Worm (Caenorhabditis elegans): ENCODE results near the gene F32D8.4.

The F32D8.4 gene

DNA sequence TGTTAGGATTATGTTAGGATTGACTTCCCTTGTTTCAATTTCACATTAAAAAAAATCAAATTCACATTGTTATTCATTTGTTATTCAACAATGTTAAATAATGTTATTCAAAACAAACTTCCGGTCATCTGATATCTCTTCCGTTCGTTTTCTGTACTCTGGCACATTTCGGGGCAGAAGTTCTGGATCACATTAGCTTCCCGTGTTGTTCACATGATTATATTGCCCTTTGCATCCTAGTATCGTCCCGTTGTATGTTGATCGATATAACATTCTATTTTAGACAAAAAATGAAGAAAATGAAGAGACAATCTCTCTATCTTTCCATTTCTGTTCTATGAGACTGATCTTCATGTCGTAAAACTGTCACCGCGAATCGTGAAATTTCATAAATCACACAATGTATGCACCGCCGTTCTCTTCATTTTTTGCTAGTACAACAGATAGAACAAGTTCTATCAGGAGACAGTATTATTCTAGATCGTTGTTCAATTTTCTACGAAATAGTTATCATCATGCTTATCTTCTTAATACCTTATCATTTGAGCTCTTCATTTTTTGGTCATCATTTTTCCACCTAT, 46.7 kb upstream of the F32D8.4 start:
- TF ChIP-seq nhr-76 (tag; optimal IDR thresholded peaks at IDR 0.05) (no peak), elt-1 (tag; optimal IDR thresholded peaks at IDR 0.05; ENCODE audit: borderline replicate concordance, insufficient read depth) (peak; percentile 6)

DNA sequence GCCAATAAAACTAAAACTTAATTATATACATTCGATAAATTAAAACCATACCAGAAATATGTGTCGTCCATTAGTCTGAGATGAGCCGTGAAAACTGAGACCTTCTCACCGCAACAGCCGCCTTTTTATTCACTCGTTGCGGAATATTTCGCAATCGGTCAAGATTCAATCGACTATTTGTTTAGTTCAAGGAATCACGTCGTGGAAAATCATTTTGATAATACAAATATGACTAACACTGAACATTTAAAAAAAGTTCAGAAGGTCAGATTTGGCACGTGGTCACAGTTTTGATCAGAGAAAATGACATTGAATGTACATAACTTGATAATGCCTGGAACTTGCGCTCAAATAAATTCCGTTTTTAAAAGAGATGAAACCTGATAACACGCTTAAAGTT, 45.4 kb upstream of the F32D8.4 start, which contains the start of gene F17C11.11:
Gene F17C11.11 (minus strand): TSS at position 79 of the 400 bp plus-strand sequence.
- TF ChIP-seq hlh-1 (tag; optimal IDR thresholded peaks at IDR 0.05) (peak; percentile 5), ztf-11 (tag; optimal IDR thresholded peaks at IDR 0.05) (no peak)

DNA sequence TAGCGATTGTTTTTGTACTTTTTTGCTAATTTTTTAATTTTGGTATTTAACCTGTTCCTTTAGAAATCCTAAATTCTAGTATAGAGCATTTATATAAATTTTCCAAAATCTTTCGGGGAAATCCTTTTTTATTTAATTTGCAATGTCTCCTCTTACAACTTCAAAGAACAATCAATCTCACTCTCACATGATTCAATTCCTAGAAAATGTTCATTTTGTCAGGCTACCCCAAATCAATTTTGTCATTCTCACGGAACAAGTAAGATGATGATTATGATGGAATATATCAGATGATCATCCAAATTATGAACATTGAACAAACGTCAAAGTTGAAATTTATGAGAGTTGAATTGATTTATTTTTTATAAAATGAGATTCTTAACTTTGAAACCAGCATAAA, 43.9 kb upstream of the F32D8.4 start:
- TF ChIP-seq sem-2 (GFP tag; optimal IDR thresholded peaks at IDR 0.05) (no peak), nhr-28 (tag; optimal IDR thresholded peaks at IDR 0.05) (no peak), snpc-4 (tag; optimal IDR thresholded peaks at IDR 0.05) (no peak), unc-62 (GFP tag; optimal IDR thresholded peaks at IDR 0.05) (no peak), ces-1 (GFP tag; optimal IDR thresholded peaks at IDR 0.05) (no peak), mep-1 (tag; optimal IDR thresholded peaks at IDR 0.05) (no peak), mab-5 (tag; optimal IDR thresholded peaks at IDR 0.05) (no peak), sptf-1 (tag; optimal IDR thresholded peaks at IDR 0.05) (no peak), lin-13 (tag; optimal IDR thresholded peaks at IDR 0.05) (no peak), unc-120 (tag; optimal IDR thresholded peaks at IDR 0.05; ENCODE audit: poor library complexity, severe bottlenecking) (no peak)

DNA sequence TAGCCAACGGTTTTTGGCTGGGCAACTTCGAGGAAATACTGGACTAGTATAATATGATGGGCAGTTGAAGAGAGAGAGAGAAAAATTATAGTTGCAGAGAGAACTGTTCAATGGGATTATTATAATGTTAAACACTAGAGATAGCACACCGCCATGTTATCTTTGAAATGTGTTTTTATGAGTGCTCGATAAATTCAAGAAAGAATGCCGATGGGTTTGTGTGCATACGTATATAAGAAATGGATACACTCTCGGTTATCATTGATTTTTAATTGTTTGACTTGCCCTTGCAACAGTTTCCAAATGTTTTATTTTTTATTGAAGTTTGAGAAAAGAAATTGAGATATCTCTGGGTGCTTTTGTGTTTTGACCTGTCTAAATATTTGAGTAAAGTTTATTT, 43.3 kb upstream of the F32D8.4 start, which contains the start of gene F17C11.12:
Gene F17C11.12 (minus strand): TSS at position 240 of the 400 bp plus-strand sequence.
- no peak for TF ChIP-seq ceh-43 (GFP tag; optimal IDR thresholded peaks at IDR 0.05)
- TF ChIP-seq nhr-12 (tag; optimal IDR thresholded peaks at IDR 0.05), result no peak
- TF ChIP-seq nhr-76 (tag; optimal IDR thresholded peaks at IDR 0.05), result no peak
- TF ChIP-seq nhr-237 (tag; optimal IDR thresholded peaks at IDR 0.05), result no peak
- TF ChIP-seq tbx-8 (GFP tag; optimal IDR thresholded peaks at IDR 0.05), result no peak
- TF ChIP-seq ham-2 (GFP tag; optimal IDR thresholded peaks at IDR 0.05), result no peak

DNA sequence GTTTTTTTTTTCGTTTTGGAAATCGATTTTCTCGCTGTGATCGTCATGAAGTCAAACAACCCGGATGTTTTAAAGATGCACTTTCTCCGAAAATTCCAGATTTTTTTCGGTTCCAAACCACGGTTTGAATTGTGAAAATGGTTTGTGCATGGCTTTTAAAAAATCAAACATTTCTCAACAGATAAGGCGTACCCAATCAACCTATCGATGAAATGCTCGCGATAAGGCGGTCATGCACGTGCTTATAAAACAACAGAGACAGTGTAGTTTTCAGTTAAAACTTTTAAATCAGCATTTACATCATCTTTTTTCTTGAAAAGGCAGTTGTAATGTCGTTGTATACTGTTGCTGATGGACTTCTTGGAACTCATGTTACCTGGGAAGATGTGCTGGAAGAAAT, 39.1 kb upstream of the F32D8.4 start, which contains the start of gene F58B4.5:
Gene F58B4.5 (plus strand): TSS at position 283 of the 400 bp plus-strand sequence.
- TF ChIP-seq nhr-12 (tag; optimal IDR thresholded peaks at IDR 0.05), result no peak
- no peak for TF ChIP-seq nhr-28 (tag; optimal IDR thresholded peaks at IDR 0.05)
- TF ChIP-seq bed-3 (GFP tag; optimal IDR thresholded peaks at IDR 0.05), result no peak
- TF ChIP-seq mls-2 (tag; optimal IDR thresholded peaks at IDR 0.05), result no peak

DNA sequence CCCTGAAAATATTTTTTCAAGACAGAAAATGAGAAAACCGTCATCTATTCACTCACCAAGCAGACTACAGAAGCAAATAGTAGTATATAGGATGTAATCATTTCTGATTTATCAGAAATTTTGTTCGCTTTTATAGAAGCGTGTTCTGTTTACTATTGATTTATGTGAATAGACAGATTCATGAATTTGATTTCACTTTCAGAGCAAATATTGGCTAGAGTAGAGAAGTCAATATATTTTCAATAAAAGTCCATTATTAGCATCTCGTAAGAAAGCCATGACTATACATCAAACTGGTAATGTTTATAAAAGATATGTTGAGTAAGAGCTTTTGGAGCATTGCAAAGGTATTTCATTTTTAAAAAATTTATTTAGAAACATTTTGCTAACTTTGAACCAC, 37.8 kb upstream of the F32D8.4 start, which contains the start of gene scvp-1:
Gene scvp-1 (minus strand): TSS at position 101 of the 400 bp plus-strand sequence.
- TF ChIP-seq unc-62 (GFP tag; optimal IDR thresholded peaks at IDR 0.05) (no peak), snpc-4 (tag; optimal IDR thresholded peaks at IDR 0.05) (no peak), ceh-43 (GFP tag; optimal IDR thresholded peaks at IDR 0.05) (no peak), mls-2 (tag; optimal IDR thresholded peaks at IDR 0.05) (no peak), unc-39 (tag; optimal IDR thresholded peaks at IDR 0.05) (no peak), elt-3 (tag; optimal IDR thresholded peaks at IDR 0.05) (no peak), lsy-2 (tag; optimal IDR thresholded peaks at IDR 0.05) (no peak), flh-1 (GFP tag; optimal IDR thresholded peaks at IDR 0.05) (no peak), nhr-237 (tag; optimal IDR thresholded peaks at IDR 0.05) (no peak), ceh-39 (tag; optimal IDR thresholded peaks at IDR 0.05) (no peak), nhr-76 (tag; optimal IDR thresholded peaks at IDR 0.05) (no peak), mab-5 (tag; optimal IDR thresholded peaks at IDR 0.05) (no peak), ces-1 (GFP tag; optimal IDR thresholded peaks at IDR 0.05) (no peak), ham-2 (GFP tag; optimal IDR thresholded peaks at IDR 0.05) (no peak), ceh-83 (GFP tag; optimal IDR thresholded peaks at IDR 0.05) (no peak), nhr-2 (tag; optimal IDR thresholded peaks at IDR 0.05) (no peak), ztf-11 (tag; optimal IDR thresholded peaks at IDR 0.05) (no peak)

DNA sequence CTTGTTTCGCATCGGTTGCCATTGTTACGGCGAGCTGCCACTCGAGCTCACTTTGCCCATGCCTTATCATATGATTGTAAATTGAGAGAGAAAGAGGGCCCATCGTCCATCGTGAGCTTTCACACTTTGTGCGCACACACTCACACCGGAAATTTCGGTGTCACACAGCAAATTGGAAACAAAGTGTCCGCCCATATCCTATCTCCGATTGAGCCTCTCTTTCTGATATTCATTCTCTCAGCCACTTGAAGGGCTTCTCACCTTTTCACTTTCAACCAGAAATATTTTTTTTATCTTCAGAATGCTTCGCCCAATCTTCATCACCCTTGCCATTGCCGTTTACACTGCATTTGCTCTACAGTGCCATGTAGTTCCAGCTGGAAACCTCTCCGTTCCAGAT, 36.2 kb upstream of the F32D8.4 start, which contains the start of gene F58B4.3:
Gene F58B4.3 (plus strand): TSS at position 301 of the 400 bp plus-strand sequence.
- no peak for TF ChIP-seq sptf-1 (tag; optimal IDR thresholded peaks at IDR 0.05)
- TF ChIP-seq ham-2 (GFP tag; optimal IDR thresholded peaks at IDR 0.05), result no peak
- no peak for TF ChIP-seq ceh-39 (tag; optimal IDR thresholded peaks at IDR 0.05)
- no peak for TF ChIP-seq M03D4.4 (tag; optimal IDR thresholded peaks at IDR 0.05)

Data from whole organism, mixed stage, embryonic.